Worm (Caenorhabditis elegans): Measurements from ENCODE around the gene gbb-1.

ce11 chrX:2981715-2982114 is 24.0 kb downstream of the gbb-1 start, which contains the start of gene nspg-5:
- TF ChIP-seq ztf-6 (GFP tag; IDR thresholded peaks at IDR 0.05) (no peak), ztf-28 (GFP tag; IDR thresholded peaks at IDR 0.05) (no peak), ceh-100 (GFP tag; IDR thresholded peaks at IDR 0.05) (no peak), tlf-1 (GFP tag; optimal IDR thresholded peaks at IDR 0.05) (no peak), attf-3 (GFP tag; conservative IDR thresholded peaks at IDR 0.05) (no peak), sea-2 (GFP tag; IDR thresholded peaks at IDR 0.05) (no peak), F37B4.10 (GFP tag; IDR thresholded peaks at IDR 0.05) (no peak), lsl-1 (GFP tag; optimal IDR thresholded peaks at IDR 0.05) (no peak), him-1 (tag; optimal IDR thresholded peaks at IDR 0.05) (no peak), zim-3 (tag; optimal IDR thresholded peaks at IDR 0.05) (no peak), sptf-2 (GFP tag; optimal IDR thresholded peaks at IDR 0.05) (no peak)
